Fruit fly (Drosophila melanogaster): ENCODE measurements around the gene CG31142.

Gene CG31142

dm6 chr3R:23942965-23943413, 13.9 kb downstream of the CG31142 start, which contains the start of gene Gdh (continued):
- TF ChIP-seq CG6791 (GFP tag; IDR thresholded peaks at IDR 0.05; ENCODE audit: partially characterized antibody) (no peak), CG1024 (GFP tag; IDR thresholded peaks at IDR 0.05) (no peak), Fer2 (tag; optimal IDR thresholded peaks at IDR 0.05) (no peak), Atf6 (GFP tag; IDR thresholded peaks at IDR 0.05) (peak; percentile 55), Mad (GFP tag; optimal IDR thresholded peaks at IDR 0.05) (no peak), CoRest (tag; optimal IDR thresholded peaks at IDR 0.05) (no peak), CG9609 (GFP tag; optimal IDR thresholded peaks at IDR 0.05) (no peak), grau (tag; optimal IDR thresholded peaks at IDR 0.05) (peak; percentile 12), org-1 (GFP tag; optimal IDR thresholded peaks at IDR 0.05) (no peak), CG1832 (GFP tag; optimal IDR thresholded peaks at IDR 0.05) (no peak), bcd (GFP tag; optimal IDR thresholded peaks at IDR 0.05) (peak; percentile 4), CG9797 (GFP tag; optimal IDR thresholded peaks at IDR 0.05) (no peak), ken (GFP tag; IDR thresholded peaks at IDR 0.05) (peak; percentile 11; the same call in 1 of the 3 replicates), CG8944 (GFP tag; optimal IDR thresholded peaks at IDR 0.05) (no peak), CG15269 (tag; optimal IDR thresholded peaks at IDR 0.05) (peak; percentile 22), schlank (tag; optimal IDR thresholded peaks at IDR 0.05) (no peak), Sry-β (GFP tag; optimal IDR thresholded peaks at IDR 0.05) (no peak), CG34224 (GFP tag; IDR thresholded peaks at IDR 0.05; ENCODE audit: partially characterized antibody) (peak; percentile 54; the same call in 1 of the 3 replicates), C15 (GFP tag; IDR thresholded peaks at IDR 0.05) (0 out of 3 replicates have a peak, but pooled peaks have one; percentile 40), CG3407 (GFP tag; optimal IDR thresholded peaks at IDR 0.05) (no peak), CG11398 (GFP tag; optimal IDR thresholded peaks at IDR 0.05) (no peak), Nf-YB (GFP tag; optimal IDR thresholded peaks at IDR 0.05) (no peak), D (optimal IDR thresholded peaks at IDR 0.05) (no peak), D (GFP tag; optimal IDR thresholded peaks at IDR 0.05) (no peak), knrl (GFP tag; IDR thresholded peaks at IDR 0.05; ENCODE audit: partially characterized antibody) (0 out of 3 replicates have a peak, but pooled peaks have one; percentile 33), cad (GFP tag; optimal IDR thresholded peaks at IDR 0.05) (no peak), HLH4C (GFP tag; IDR thresholded peaks at IDR 0.05; ENCODE audit: partially characterized antibody) (peak; percentile 51; the same call in 1 of the 3 replicates), al (GFP tag; IDR thresholded peaks at IDR 0.05) (no peak), gcm2 (GFP tag; optimal IDR thresholded peaks at IDR 0.05) (no peak), HLHmδ (GFP tag; optimal IDR thresholded peaks at IDR 0.05) (no peak), CG4854 (GFP tag; optimal IDR thresholded peaks at IDR 0.05) (no peak), Pdp1 (GFP tag; optimal IDR thresholded peaks at IDR 0.05) (peak in 1 of 2 experiments; percentile 23), Myb (GFP tag; optimal IDR thresholded peaks at IDR 0.05) (no peak), B-H1 (GFP tag; IDR thresholded peaks at IDR 0.05) (no peak; the same call in 2 of the 3 replicates), Antp (GFP tag; optimal IDR thresholded peaks at IDR 0.05) (no peak), hth (optimal IDR thresholded peaks at IDR 0.05) (no peak), bowl (GFP tag; IDR thresholded peaks at IDR 0.05) (no peak), CG16779 (GFP tag; IDR thresholded peaks at IDR 0.05) (peak; percentile 35; the same call in 1 of the 2 replicates), CG10979 (tag; optimal IDR thresholded peaks at IDR 0.05) (no peak), CG17802 (tag; optimal IDR thresholded peaks at IDR 0.05) (no peak), CG12104 (GFP tag; optimal IDR thresholded peaks at IDR 0.05) (no peak), CkIIα-i1 (GFP tag; IDR thresholded peaks at IDR 0.05) (no peak), cg (GFP tag; optimal IDR thresholded peaks at IDR 0.05) (no peak), zen (tag; optimal IDR thresholded peaks at IDR 0.05) (no peak), CG9876 (GFP tag; optimal IDR thresholded peaks at IDR 0.05) (no peak), CG3726 (GFP tag; IDR thresholded peaks at IDR 0.05) (no peak), Elba2 (GFP tag; optimal IDR thresholded peaks at IDR 0.05) (no peak), tio (GFP tag; optimal IDR thresholded peaks at IDR 0.05) (no peak), Dref (GFP tag; IDR thresholded peaks at IDR 0.05) (peak; percentile 50; the same call in 1 of the 2 replicates), CG10462 (GFP tag; optimal IDR thresholded peaks at IDR 0.05) (no peak), CG6765 (GFP tag; optimal IDR thresholded peaks at IDR 0.05) (peak; percentile 21)

Data from whole organism, embryonic.